Worm (Caenorhabditis elegans): Measurements from ENCODE around the gene gad-1.

ce11 chrV:6442037-6442436 is 8.7 kb upstream of the gad-1 start, which contains the start of gene T05H4.3:
- TF ChIP-seq blmp-1 (tag; optimal IDR thresholded peaks at IDR 0.05), result no peak
- TF ChIP-seq nhr-76 (tag; optimal IDR thresholded peaks at IDR 0.05), result no peak
- no peak for TF ChIP-seq unc-62 (GFP tag; optimal IDR thresholded peaks at IDR 0.05)

Data from whole organism, mixed stage, embryonic.